Worm (Caenorhabditis elegans) whole organism, early embryonic: ENCODE measurements around the gene srx-119.

Source experiments
- B0310.2 ChIP-seq: sonication (generic microtip); optimal IDR thresholded peaks from 2 replicates; lab custom pipeline; 2016; ENCODE audit warnings: mild to moderate bottlenecking, missing genetic modification characterization, missing compliant biosample characterization
- F13C5.2 ChIP-seq: sonication (generic microtip); optimal IDR thresholded peaks from 2 replicates; lab custom pipeline; 2017; ENCODE audit warnings: mild to moderate bottlenecking, missing genetic modification characterization, inconsistent platforms, missing compliant biosample characterization
- aly-1 ChIP-seq: sonication (generic microtip); optimal IDR thresholded peaks from 2 replicates; lab custom pipeline; 2016; ENCODE audit warnings: missing genetic modification characterization, missing compliant biosample characterization
- ama-1 ChIP-seq: fragments of 150-350 bp; optimal IDR thresholded peaks from 2 replicates; lab custom pipeline; 2014
- ceh-13 ChIP-seq: fragments of 200-800 bp; sonication (Bioruptor generic); optimal IDR thresholded peaks from 2 replicates; lab custom pipeline; 2018; ENCODE audit warnings: mild to moderate bottlenecking, missing genetic modification characterization, missing compliant biosample characterization
- ceh-36 ChIP-seq: sonication (generic microtip); optimal IDR thresholded peaks from 2 replicates; lab custom pipeline; 2016; ENCODE audit warnings: missing genetic modification characterization, inconsistent platforms, missing compliant biosample characterization
- ets-7 ChIP-seq: sonication (generic microtip); optimal IDR thresholded peaks from 2 replicates; lab custom pipeline; 2016; ENCODE audit warnings: missing genotype, missing genetic modification characterization, missing compliant biosample characterization
- flt-1 ChIP-seq: fragments of 200-800 bp; sonication (Bioruptor generic); IDR thresholded peaks from 2 replicates; pipeline ENCODE4 v1.3.6; 2022; ENCODE audit warnings: missing genetic modification characterization, missing compliant biosample characterization
- hmbx-1 ChIP-seq: sonication (generic microtip); optimal IDR thresholded peaks from 2 replicates; lab custom pipeline; 2016; ENCODE audit warnings: mild to moderate bottlenecking, missing genetic modification characterization, missing compliant biosample characterization
- hmg-4 ChIP-seq: fragments of 200-800 bp; sonication (Bioruptor generic); optimal IDR thresholded peaks from 2 replicates; lab custom pipeline; 2018; ENCODE audit warnings: mild to moderate bottlenecking, missing genetic modification characterization, missing compliant biosample characterization
- hnd-1 ChIP-seq: sonication (generic microtip); optimal IDR thresholded peaks from 2 replicates; lab custom pipeline; 2016; ENCODE audit warnings: missing genetic modification characterization, missing compliant biosample characterization
- pes-1 ChIP-seq: fragments of 200-800 bp; sonication (Bioruptor generic); IDR thresholded peaks from 2 replicates; pipeline ENCODE4 v1.3.6; 2022; ENCODE audit warnings: missing genetic modification reagents, missing genetic modification characterization, missing compliant biosample characterization
- scrt-1 ChIP-seq: fragments of 200-800 bp; sonication (Bioruptor generic); IDR thresholded peaks from 2 replicates; pipeline ENCODE4 v1.3.6; 2022; ENCODE audit warnings: missing genetic modification characterization, missing compliant biosample characterization
- sea-1 ChIP-seq: fragments of 200-800 bp; sonication (Bioruptor generic); conservative IDR thresholded peaks from 2 replicates; pipeline ENCODE4 v1.3.6; 2022; ENCODE audit warnings: missing genetic modification characterization, missing compliant biosample characterization
- tbx-11 ChIP-seq: fragments of 200-800 bp; sonication (Bioruptor generic); IDR thresholded peaks from 2 replicates; pipeline ENCODE4 v1.3.6; 2022; ENCODE audit warnings: missing genetic modification characterization, missing compliant biosample characterization
- tbx-37 ChIP-seq: fragments of 200-800 bp; sonication (Bioruptor generic); conservative IDR thresholded peaks from 2 replicates; pipeline ENCODE4 v1.3.6; 2022; ENCODE audit warnings: missing genetic modification reagents, missing genetic modification characterization, missing compliant biosample characterization
- tra-4 ChIP-seq: sonication (generic microtip); optimal IDR thresholded peaks from 2 replicates; lab custom pipeline; 2017; ENCODE audit warnings: missing genetic modification characterization, missing compliant biosample characterization

The srx-119 gene

ce11 chrII:12508650-12509049 is 19.4 kb upstream of the srx-119 start, which contains the start of gene srh-67:
TSS of gene srh-67 (plus strand) at chrII:12508950.
- no peak for TF ChIP-seq B0310.2 (tag; lab: Kevin White, UChicago)
- no peak for TF ChIP-seq hnd-1 (tag; lab: Kevin White, UChicago)
- no peak for TF ChIP-seq ama-1 (lab: Kevin White, UChicago)
- TF ChIP-seq flt-1 (GFP tag; lab: Robert Waterston, UW) = no peak
- no peak for TF ChIP-seq F13C5.2 (tag; lab: Kevin White, UChicago)
- no peak for TF ChIP-seq tbx-37
- no peak for TF ChIP-seq tra-4 (tag; lab: Kevin White, UChicago)
- TF ChIP-seq tbx-11 (GFP tag; lab: Robert Waterston, UW) = no peak
- no peak for TF ChIP-seq aly-1 (tag; lab: Kevin White, UChicago)
- TF ChIP-seq ceh-36 (tag; lab: Kevin White, UChicago) = no peak
- no peak for TF ChIP-seq sea-1

ce11 chrII:12511866-12512265 is 16.2 kb upstream of the srx-119 start, which contains the start of gene srh-73:
TSS of gene srh-73 (plus strand) at chrII:12512166.
- TF ChIP-seq flt-1 (GFP tag; lab: Robert Waterston, UW) (no peak), B0310.2 (tag; lab: Kevin White, UChicago) (no peak), ceh-13 (no peak), ama-1 (lab: Kevin White, UChicago) (no peak), pes-1 (GFP tag; lab: Robert Waterston, UW) (no peak), hmbx-1 (no peak), aly-1 (tag; lab: Kevin White, UChicago) (no peak)

- no peak for TF ChIP-seq flt-1 (GFP tag; lab: Robert Waterston, UW)
- TF ChIP-seq hnd-1 (tag; lab: Kevin White, UChicago) = no peak
- TF ChIP-seq tbx-11 (GFP tag; lab: Robert Waterston, UW) = no peak
- no peak for TF ChIP-seq ceh-36 (tag; lab: Kevin White, UChicago)
- TF ChIP-seq ceh-13 = no peak
- TF ChIP-seq hmg-4 (GFP tag; lab: Kevin White, UChicago) = no peak
- TF ChIP-seq aly-1 (tag; lab: Kevin White, UChicago) = no peak
These were observed 13.4 kb upstream of the srx-119 start, which contains the start of gene srh-69 for ce11 chrII:12514620-12515019. TSS of gene srh-69 (minus strand) at chrII:12514720.

- TF ChIP-seq ets-7 (no peak), scrt-1 (no peak), aly-1 (tag; lab: Kevin White, UChicago) (no peak), ceh-13 (no peak), hmg-4 (GFP tag; lab: Kevin White, UChicago) (no peak), flt-1 (GFP tag; lab: Robert Waterston, UW) (no peak), tbx-11 (GFP tag; lab: Robert Waterston, UW) (no peak), tra-4 (tag; lab: Kevin White, UChicago) (no peak), ceh-36 (tag; lab: Kevin White, UChicago) (no peak), B0310.2 (tag; lab: Kevin White, UChicago) (no peak), sea-1 (no peak)
These were observed 11.7 kb upstream of the srx-119 start, which contains the start of gene srh-61 for ce11 chrII:12516313-12516712. TSS of gene srh-61 (minus strand) at chrII:12516413.

ce11 chrII:12518008-12518407 is 10.0 kb upstream of the srx-119 start:
- TF ChIP-seq hmg-4 (GFP tag; lab: Kevin White, UChicago) (no peak), hnd-1 (tag; lab: Kevin White, UChicago) (no peak), aly-1 (tag; lab: Kevin White, UChicago) (no peak), tbx-37 (no peak), ets-7 (no peak), flt-1 (GFP tag; lab: Robert Waterston, UW) (no peak), sea-1 (no peak), tra-4 (tag; lab: Kevin White, UChicago) (no peak), ama-1 (lab: Kevin White, UChicago) (no peak), F13C5.2 (tag; lab: Kevin White, UChicago) (no peak), ceh-36 (tag; lab: Kevin White, UChicago) (no peak), ceh-13 (no peak), B0310.2 (tag; lab: Kevin White, UChicago) (no peak), hmbx-1 (no peak)

- TF ChIP-seq flt-1 (GFP tag; lab: Robert Waterston, UW) (no peak), pes-1 (GFP tag; lab: Robert Waterston, UW) (no peak), F13C5.2 (tag; lab: Kevin White, UChicago) (no peak), ets-7 (no peak), tbx-37 (no peak), B0310.2 (tag; lab: Kevin White, UChicago) (no peak), tbx-11 (GFP tag; lab: Robert Waterston, UW) (no peak), tra-4 (tag; lab: Kevin White, UChicago) (no peak), sea-1 (no peak), hnd-1 (tag; lab: Kevin White, UChicago) (no peak), ama-1 (lab: Kevin White, UChicago) (no peak), ceh-36 (tag; lab: Kevin White, UChicago) (no peak), scrt-1 (no peak), hmg-4 (GFP tag; lab: Kevin White, UChicago) (no peak)
These were observed 9.2 kb upstream of the srx-119 start, which contains the start of gene srh-70 for ce11 chrII:12518809-12519344. TSS of gene srh-70 (minus strand) at chrII:12518859.

- TF ChIP-seq hmbx-1 (no peak), pes-1 (GFP tag; lab: Robert Waterston, UW) (no peak), aly-1 (tag; lab: Kevin White, UChicago) (no peak), scrt-1 (no peak), hmg-4 (GFP tag; lab: Kevin White, UChicago) (no peak), hnd-1 (tag; lab: Kevin White, UChicago) (no peak), sea-1 (no peak), ets-7 (no peak), F13C5.2 (tag; lab: Kevin White, UChicago) (no peak), B0310.2 (tag; lab: Kevin White, UChicago) (no peak), ama-1 (lab: Kevin White, UChicago) (no peak), flt-1 (GFP tag; lab: Robert Waterston, UW) (no peak), ceh-36 (tag; lab: Kevin White, UChicago) (no peak), ceh-13 (no peak), tbx-37 (no peak), tra-4 (tag; lab: Kevin White, UChicago) (no peak), tbx-11 (GFP tag; lab: Robert Waterston, UW) (no peak)
These were observed 8.4 kb upstream of the srx-119 start, which contains the start of gene ceh-99 for ce11 chrII:12519616-12520015. TSS of gene ceh-99 (plus strand) at chrII:12519981.
